Fruit fly (Drosophila melanogaster) whole organism, embryonic: Measurements from ENCODE around the gene mRpL46.

Experiments used
- Awh ChIP-seq: fragments of 200-800 bp; sonication (Bioruptor generic); IDR thresholded peaks from 2 replicates; pipeline ENCODE4, ENCODE4 v1.3.6; 2022; ENCODE audit warnings: missing biosample characterization, missing genetic modification characterization
- BEAF-32 ChIP-seq: fragments of 200-800 bp; sonication (Bioruptor generic); optimal IDR thresholded peaks from 3 replicates; lab custom pipeline; 2017; ENCODE audit warnings: missing biosample characterization, missing genetic modification characterization, mild to moderate bottlenecking, moderate library complexity, missing genetic modification reagents
- Blimp-1 ChIP-seq: fragments of 200-800 bp; sonication (Bioruptor generic); optimal IDR thresholded peaks from 3 replicates; lab custom pipeline; 2018; ENCODE audit warnings: missing biosample characterization, missing genetic modification characterization, mild to moderate bottlenecking, moderate library complexity, missing genetic modification reagents
- BtbVII ChIP-seq: fragments of 200-800 bp; sonication (Bioruptor generic); optimal IDR thresholded peaks from 3 replicates; lab custom pipeline; 2017; ENCODE audit warnings: missing biosample characterization, mild to moderate bottlenecking, missing genetic modification characterization
- CG1024 ChIP-seq: fragments of 200-800 bp; sonication (Bioruptor generic); IDR thresholded peaks from 2 replicates; pipeline ENCODE4 v1.3.6; 2022; ENCODE audit warnings: missing biosample characterization, missing genetic modification characterization
- CG12299 ChIP-seq: fragments of 200-800 bp; sonication (Bioruptor generic); optimal IDR thresholded peaks from 2 replicates; lab custom pipeline; 2018; ENCODE audit warnings: missing biosample characterization, mild to moderate bottlenecking, missing genetic modification characterization
- CG12942 ChIP-seq: fragments of 200-800 bp; sonication (Bioruptor generic); optimal IDR thresholded peaks from 3 replicates; lab custom pipeline; 2016; ENCODE audit warnings: missing biosample characterization, missing genetic modification characterization
- CG13123 ChIP-seq: fragments of 200-800 bp; sonication (Bioruptor generic); optimal IDR thresholded peaks from 2 replicates; lab custom pipeline; 2016; ENCODE audit warnings: missing biosample characterization, missing genetic modification characterization
- CG13624 ChIP-seq: fragments of 200-800 bp; sonication (Bioruptor generic); optimal IDR thresholded peaks from 2 replicates; lab custom pipeline; 2016; ENCODE audit warnings: missing biosample characterization, missing genetic modification characterization
- CG14667 ChIP-seq: fragments of 200-800 bp; sonication (Bioruptor generic); IDR thresholded peaks from 2 replicates; pipeline ENCODE4 v1.3.6; 2022; ENCODE audit warnings: missing biosample characterization, missing genetic modification characterization
- CG14965 ChIP-seq: fragments of 200-800 bp; sonication (Bioruptor generic); optimal IDR thresholded peaks from 2 replicates; lab custom pipeline; 2016; ENCODE audit warnings: missing biosample characterization, missing genetic modification characterization, borderline replicate concordance
- CG16779 ChIP-seq: fragments of 200-800 bp; sonication (Bioruptor generic); IDR thresholded peaks from 2 replicates; pipeline ENCODE4 v1.3.6; 2022; ENCODE audit warnings: missing biosample characterization, missing genetic modification characterization
- CG30020 ChIP-seq: fragments of 200-800 bp; optimal IDR thresholded peaks from 2 replicates; lab custom pipeline; 2019; ENCODE audit warnings: missing biosample characterization, mild to moderate bottlenecking, missing genetic modification characterization, moderate library complexity
- CG30431 ChIP-seq: fragments of 200-800 bp; sonication (Bioruptor generic); optimal IDR thresholded peaks from 2 replicates; lab custom pipeline; 2017; ENCODE audit warnings: missing biosample characterization, missing genetic modification characterization
- CG32532 ChIP-seq: fragments of 200-800 bp; sonication (Bioruptor generic); IDR thresholded peaks from 2 replicates; pipeline ENCODE4 v1.3.6; 2022; ENCODE audit warnings: missing biosample characterization, missing genetic modification characterization
- CG3407 ChIP-seq: fragments of 200-800 bp; sonication (Bioruptor generic); optimal IDR thresholded peaks from 2 replicates; lab custom pipeline; 2018; ENCODE audit warnings: missing biosample characterization, mild to moderate bottlenecking, missing genetic modification characterization
- CG4404 ChIP-seq: fragments of 200-800 bp; sonication (Bioruptor generic); IDR thresholded peaks from 2 replicates; pipeline ENCODE4 v1.3.6; 2022; ENCODE audit warnings: missing biosample characterization, missing genetic modification characterization
- CG4730 ChIP-seq: fragments of 200-800 bp; sonication (Bioruptor generic); IDR thresholded peaks from 2 replicates; pipeline ENCODE4 v1.3.6; 2022; ENCODE audit warnings: missing biosample characterization, missing genetic modification characterization
- CG7556 ChIP-seq: fragments of 200-800 bp; sonication (Bioruptor generic); optimal IDR thresholded peaks from 2 replicates; lab custom pipeline; 2017; ENCODE audit warnings: missing biosample characterization, mild to moderate bottlenecking, missing genetic modification characterization
- CG7963 ChIP-seq: fragments of 200-800 bp; sonication (Bioruptor generic); IDR thresholded peaks from 3 replicates; pipeline ENCODE4 v1.3.6; 2022; ENCODE audit warnings: missing biosample characterization, missing genetic modification characterization; ENCODE audit not compliant: partially characterized antibody
- Dll ChIP-seq: fragments of 200-800 bp; sonication (Bioruptor generic); IDR thresholded peaks from 4 replicates; pipeline ENCODE4 v1.3.6; 2022; ENCODE audit warnings: missing biosample characterization, missing genetic modification characterization; ENCODE audit not compliant: partially characterized antibody
- H2.0 ChIP-seq: fragments of 200-800 bp; sonication (Bioruptor generic); IDR thresholded peaks from 2 replicates; pipeline ENCODE4 v1.3.6; 2022; ENCODE audit warnings: missing biosample characterization, missing genetic modification characterization
- Hey ChIP-seq: fragments of 200-800 bp; sonication (Bioruptor generic); optimal IDR thresholded peaks from 3 replicates; lab custom pipeline; 2018; ENCODE audit warnings: missing biosample characterization, mild to moderate bottlenecking, missing genetic modification characterization
- HmgZ ChIP-seq: fragments of 200-800 bp; sonication (Bioruptor generic); optimal IDR thresholded peaks from 2 replicates; lab custom pipeline; 2018; ENCODE audit warnings: missing biosample characterization, mild to moderate bottlenecking, missing genetic modification characterization
- Hmx ChIP-seq: fragments of 200-800 bp; sonication (Bioruptor generic); optimal IDR thresholded peaks from 2 replicates; lab custom pipeline; 2016; ENCODE audit warnings: missing biosample characterization, missing genetic modification characterization
- Hsf ChIP-seq: fragments of 200-800 bp; sonication (Bioruptor generic); optimal IDR thresholded peaks from 3 replicates; lab custom pipeline; 2016; ENCODE audit warnings: missing biosample characterization, missing genetic modification characterization
- Lpt ChIP-seq: fragments of >200 bp; optimal IDR thresholded peaks from 2 replicates; lab custom pipeline; 2018; ENCODE audit warnings: missing biosample characterization, missing genetic modification characterization
- Mad ChIP-seq: fragments of 200-800 bp; sonication (Bioruptor generic); optimal IDR thresholded peaks from 2 replicates; lab custom pipeline; 2016; ENCODE audit warnings: missing biosample characterization, missing genetic modification characterization
- Oli ChIP-seq: fragments of 200-800 bp; sonication (Bioruptor generic); optimal IDR thresholded peaks from 2 replicates; lab custom pipeline; 2018; ENCODE audit warnings: missing biosample characterization, mild to moderate bottlenecking, missing genetic modification characterization, moderate library complexity
- Optix ChIP-seq: fragments of 200-800 bp; sonication (Bioruptor generic); IDR thresholded peaks from 3 replicates; pipeline ENCODE4 v1.3.6; 2022; ENCODE audit warnings: missing biosample characterization, missing genetic modification characterization
- Ravus ChIP-seq: fragments of 200-800 bp; sonication (Bioruptor generic); IDR thresholded peaks from 2 replicates; pipeline ENCODE4 v1.3.6; 2022; ENCODE audit warnings: missing biosample characterization, missing genetic modification characterization
- Stat92E ChIP-seq, 3 experiments: fragments of >200 bp in 2 of 3; fragments of 200-800 bp in 1 of 3; sonication (Bioruptor generic) in 1 of 3; optimal IDR thresholded peaks; 2 replicates each; lab custom pipeline; 2017 to 2019; ENCODE audit warnings: missing biosample characterization in 3 of 3, missing genetic modification characterization in 3 of 3, mild to moderate bottlenecking in 1 of 3, moderate library complexity in 1 of 3
- bbx ChIP-seq: fragments of 200-800 bp; sonication (Bioruptor generic); IDR thresholded peaks from 2 replicates; pipeline ENCODE4 v1.3.6; 2022; ENCODE audit warnings: missing biosample characterization, missing genetic modification characterization; ENCODE audit not compliant: partially characterized antibody
- bowl ChIP-seq: fragments of 200-800 bp; sonication (Bioruptor generic); IDR thresholded peaks from 2 replicates; pipeline ENCODE4 v1.3.6; 2022; ENCODE audit warnings: missing biosample characterization, missing genetic modification characterization
- cad ChIP-seq: fragments of >200 bp; optimal IDR thresholded peaks from 2 replicates; lab custom pipeline; 2017; ENCODE audit warnings: missing biosample characterization, missing genetic modification characterization
- caup ChIP-seq: fragments of 200-800 bp; sonication (Bioruptor generic); optimal IDR thresholded peaks from 3 replicates; lab custom pipeline; 2017; ENCODE audit warnings: missing biosample characterization, mild to moderate bottlenecking, missing genetic modification characterization, moderate library complexity; ENCODE audit not compliant: severe bottlenecking
- ci ChIP-seq: fragments of 200-800 bp; sonication (Bioruptor generic); IDR thresholded peaks from 3 replicates; pipeline ENCODE4 v1.3.6; 2022; ENCODE audit warnings: missing biosample characterization, missing genetic modification characterization
- croc ChIP-seq: fragments of 200-800 bp; sonication (Bioruptor generic); conservative IDR thresholded peaks from 3 replicates; pipeline ENCODE4 v1.3.6; 2022; ENCODE audit warnings: missing biosample characterization, missing genetic modification characterization
- dati ChIP-seq: fragments of 200-800 bp; sonication (Bioruptor generic); IDR thresholded peaks from 2 replicates; pipeline ENCODE4 v1.3.6; 2022; ENCODE audit warnings: missing biosample characterization, missing genetic modification characterization
- dmrt11E ChIP-seq: fragments of 200-800 bp; sonication (Bioruptor generic); optimal IDR thresholded peaks from 3 replicates; lab custom pipeline; 2018; ENCODE audit warnings: missing biosample characterization, mild to moderate bottlenecking, missing genetic modification characterization, moderate library complexity
- dpn ChIP-seq, 2 experiments: fragments of 200-800 bp; sonication (Bioruptor generic); optimal IDR thresholded peaks; 3 replicates each; lab custom pipeline; 2016; ENCODE audit warnings: missing biosample characterization in 2 of 2, missing genetic modification characterization in 2 of 2
- emc ChIP-seq: fragments of 200-800 bp; sonication (Bioruptor generic); optimal IDR thresholded peaks from 2 replicates; lab custom pipeline; 2016; ENCODE audit warnings: missing biosample characterization, missing genetic modification characterization
- eve ChIP-seq, 2 experiments: fragments of >200 bp; optimal IDR thresholded peaks; 2 replicates each; lab custom pipeline; 2017; ENCODE audit warnings: missing biosample characterization in 2 of 2, missing genetic modification characterization in 2 of 2
- hth ChIP-seq: fragments of >200 bp; optimal IDR thresholded peaks from 2 replicates; lab custom pipeline; 2017; ENCODE audit warnings: inconsistent platforms
- jing ChIP-seq: fragments of 200-800 bp; sonication (Bioruptor generic); optimal IDR thresholded peaks from 2 replicates; lab custom pipeline; 2018; ENCODE audit warnings: missing biosample characterization, mild to moderate bottlenecking, missing genetic modification characterization
- pros ChIP-seq: fragments of 200-800 bp; sonication (Bioruptor generic); optimal IDR thresholded peaks from 3 replicates; lab custom pipeline; 2019; ENCODE audit warnings: missing biosample characterization, mild to moderate bottlenecking, missing genetic modification characterization, moderate library complexity
- tap ChIP-seq: fragments of 200-800 bp; optimal IDR thresholded peaks from 3 replicates; lab custom pipeline; 2019; ENCODE audit warnings: missing biosample characterization, mild to moderate bottlenecking, missing genetic modification characterization, moderate library complexity
- tup ChIP-seq: fragments of 200-800 bp; sonication (Bioruptor generic); optimal IDR thresholded peaks from 2 replicates; lab custom pipeline; 2016; ENCODE audit warnings: missing biosample characterization, mild to moderate bottlenecking, missing genetic modification characterization, moderate library complexity
- zfh2 ChIP-seq: fragments of 200-800 bp; sonication (Bioruptor generic); optimal IDR thresholded peaks from 2 replicates; lab custom pipeline; 2016; ENCODE audit warnings: missing biosample characterization, missing genetic modification characterization

Gene mRpL46

DNA sequence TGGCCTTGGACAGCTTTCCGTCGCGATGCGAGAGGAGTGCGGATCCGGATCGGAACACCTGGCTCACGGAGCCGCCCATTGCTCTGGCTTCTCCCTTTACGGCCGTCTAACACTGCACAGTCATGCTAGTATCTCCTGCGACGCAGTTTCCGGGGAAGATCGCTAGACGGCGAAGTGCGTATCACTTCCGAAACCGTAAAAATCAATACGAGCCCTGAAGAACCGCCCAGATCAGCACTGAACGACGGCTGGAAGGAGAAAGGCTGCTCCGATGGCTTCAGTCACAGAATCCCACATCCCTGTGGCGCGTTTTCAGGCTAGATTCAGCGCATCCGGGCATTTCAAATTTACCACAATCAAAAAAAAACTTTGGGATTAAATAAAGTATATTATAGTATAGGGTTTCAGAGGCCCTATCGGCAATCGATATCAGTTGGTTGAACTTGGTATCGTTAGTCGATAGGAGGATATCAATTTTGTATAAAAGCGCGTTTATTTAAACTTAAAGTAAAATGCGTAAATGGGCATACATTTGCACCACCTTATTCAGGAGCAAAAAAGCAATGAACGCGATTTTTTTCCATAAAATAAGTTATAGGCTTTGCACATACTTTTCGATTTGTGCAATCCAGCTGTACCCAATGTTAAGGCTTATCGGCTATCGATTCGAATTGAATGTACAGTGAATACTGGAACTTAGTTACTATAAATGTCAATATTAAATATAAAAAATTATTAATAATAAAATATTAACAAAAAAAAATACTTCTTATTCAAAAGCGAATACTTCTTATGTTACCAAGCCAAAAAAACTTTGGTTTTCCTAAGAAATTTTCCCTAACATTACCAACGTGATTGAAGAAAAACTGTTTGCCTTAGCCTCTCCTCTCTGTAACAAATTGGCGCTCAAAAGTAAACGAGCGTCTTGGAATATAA lies 2.3 kb upstream of the mRpL46 start, which contains the start of the genes CG13933 and PolD2 (continued):
- TF ChIP-seq dpn (GFP tag; optimal IDR thresholded peaks at IDR 0.05; lab: Kevin White, UChicago) (peak; percentile 53 to 98), BEAF-32 (GFP tag; lab: Kevin White, UChicago) (peak; percentile 51), Dll (GFP tag; lab: Robert Waterston, UW) (peak; percentile 80), CG4730 (GFP tag; lab: Robert Waterston, UW) (peak; percentile 94), CG14667 (GFP tag; lab: Robert Waterston, UW) (peak; percentile 91), CG30020 (tag; lab: Kevin White, UChicago) (peak; percentile 89), ci (GFP tag; lab: Robert Waterston, UW) (peak; percentile 99), bowl (GFP tag; lab: Robert Waterston, UW) (peak; percentile 99), CG3407 (GFP tag; lab: Kevin White, UChicago) (peak; percentile 90), CG12299 (tag; lab: Kevin White, UChicago) (peak; percentile 95), emc (GFP tag; lab: Kevin White, UChicago) (peak; percentile 1), CG14965 (no peak), Blimp-1 (GFP tag; lab: Kevin White, UChicago) (no peak), Hsf (GFP tag; lab: Kevin White, UChicago) (peak; percentile 90), Awh (peak; percentile 93), Hey (tag; lab: Kevin White, UChicago) (no peak), CG13123 (GFP tag; lab: Kevin White, UChicago) (peak; percentile 94), caup (GFP tag; lab: Kevin White, UChicago) (peak; percentile 95), zfh2 (GFP tag; lab: Kevin White, UChicago) (peak; percentile 65), tap (no peak), dmrt11E (peak; percentile 99), CG4404 (peak; percentile 92), CG1024 (GFP tag; lab: Robert Waterston, UW) (peak; percentile 92), CG7556 (GFP tag; lab: Kevin White, UChicago) (peak; percentile 95), croc (GFP tag; lab: Robert Waterston, UW) (peak; percentile 96), Hmx (no peak), Ravus (GFP tag; lab: Robert Waterston, UW) (peak; percentile 92), HmgZ (tag; lab: Kevin White, UChicago) (peak; percentile 96), Optix (peak; percentile 92), pros (GFP tag; lab: Kevin White, UChicago) (no peak), Mad (GFP tag; lab: Kevin White, UChicago) (peak; percentile 85), hth (lab: Kevin White, UChicago) (no peak), CG7963 (peak; percentile 81), CG12942 (peak; percentile 96), Stat92E (GFP tag; optimal IDR thresholded peaks at IDR 0.05; lab: Kevin White, UChicago) (peak in 1 of 3 experiments; percentile 95), jing (GFP tag; lab: Kevin White, UChicago) (peak; percentile 80), CG32532 (peak; percentile 99), BtbVII (GFP tag; lab: Kevin White, UChicago) (no peak), cad (no peak), Oli (peak; percentile 99), bbx (GFP tag; lab: Robert Waterston, UW) (peak; percentile 81), H2.0 (GFP tag; lab: Robert Waterston, UW) (peak; percentile 99), eve (GFP tag; optimal IDR thresholded peaks at IDR 0.05; lab: Kevin White, UChicago) (no peak), dati (peak; percentile 89), CG13624 (GFP tag; lab: Kevin White, UChicago) (no peak), tup (GFP tag; lab: Kevin White, UChicago) (peak; percentile 90), Lpt (GFP tag; lab: Kevin White, UChicago) (no peak), CG30431 (peak; percentile 95), CG16779 (GFP tag; lab: Robert Waterston, UW) (peak; percentile 81)
